Worm (Caenorhabditis elegans): ENCODE results near the gene ceh-62.

ceh-62 gene

ce11 chrII:10767977-10768376, 37.6 kb upstream of the ceh-62 start:
- TF ChIP-seq nhr-6 (tag; optimal IDR thresholded peaks at IDR 0.05) (no peak), ama-1 (optimal IDR thresholded peaks at IDR 0.05) (no peak), zag-1 (tag; optimal IDR thresholded peaks at IDR 0.05) (no peak), nhr-10 (tag; optimal IDR thresholded peaks at IDR 0.05) (no peak), dmd-4 (tag; optimal IDR thresholded peaks at IDR 0.05) (no peak), nhr-129 (tag; optimal IDR thresholded peaks at IDR 0.05) (no peak), nhr-237 (tag; optimal IDR thresholded peaks at IDR 0.05) (no peak), peb-1 (tag; optimal IDR thresholded peaks at IDR 0.05) (no peak), sma-9 (GFP tag; optimal IDR thresholded peaks at IDR 0.05) (no peak), sma-9 (tag; optimal IDR thresholded peaks at IDR 0.05) (no peak), sem-4 (tag; optimal IDR thresholded peaks at IDR 0.05) (no peak), blmp-1 (tag; optimal IDR thresholded peaks at IDR 0.05; ENCODE audit: insufficient read depth) (no peak), mab-5 (tag; optimal IDR thresholded peaks at IDR 0.05) (no peak), nhr-77 (tag; optimal IDR thresholded peaks at IDR 0.05) (no peak), Y55F3AM.14 (GFP tag; optimal IDR thresholded peaks at IDR 0.05) (no peak)

DNA sequence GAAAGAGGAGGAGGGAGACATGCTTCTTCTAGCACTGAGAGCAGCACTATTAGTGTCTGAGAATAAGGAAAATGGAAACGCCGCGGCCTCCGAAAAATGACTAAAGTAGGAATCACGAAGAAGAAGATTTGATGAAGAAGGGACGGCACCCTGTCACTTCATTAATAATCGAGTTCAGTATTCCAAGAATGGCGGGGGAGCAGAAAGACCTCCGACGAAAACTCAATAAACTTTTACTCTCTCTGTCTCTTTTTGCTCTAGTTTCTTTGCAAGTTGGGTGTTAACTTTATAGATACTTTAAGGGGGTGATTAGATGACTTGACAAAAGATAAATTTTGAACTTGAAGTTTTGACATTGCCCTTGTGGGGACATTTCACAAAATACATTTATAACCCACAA, 36.2 kb upstream of the ceh-62 start:
- no peak for TF ChIP-seq ztf-4 (tag; optimal IDR thresholded peaks at IDR 0.05)
- TF ChIP-seq unc-55 (GFP tag; optimal IDR thresholded peaks at IDR 0.05), result peak; percentile 11
- TF ChIP-seq sma-9 (GFP tag; optimal IDR thresholded peaks at IDR 0.05), result peak; percentile 28
- TF ChIP-seq sma-9 (tag; optimal IDR thresholded peaks at IDR 0.05), result no peak
- no peak for TF ChIP-seq blmp-1 (tag; optimal IDR thresholded peaks at IDR 0.05; ENCODE audit: insufficient read depth)
- TF ChIP-seq dmd-4 (tag; optimal IDR thresholded peaks at IDR 0.05), result no peak
- no peak for TF ChIP-seq nhr-23 (tag; optimal IDR thresholded peaks at IDR 0.05)
- no peak for TF ChIP-seq crh-2 (tag; optimal IDR thresholded peaks at IDR 0.05)
- TF ChIP-seq mab-5 (tag; optimal IDR thresholded peaks at IDR 0.05), result no peak
- TF ChIP-seq unc-39 (tag; optimal IDR thresholded peaks at IDR 0.05), result no peak
- TF ChIP-seq elt-1 (tag; optimal IDR thresholded peaks at IDR 0.05), result no peak
- TF ChIP-seq C34F6.9 (tag; optimal IDR thresholded peaks at IDR 0.05), result peak; percentile 25
- TF ChIP-seq gmeb-1 (tag; optimal IDR thresholded peaks at IDR 0.05), result no peak
- no peak for TF ChIP-seq skn-1 (tag; optimal IDR thresholded peaks at IDR 0.05)
- no peak for TF ChIP-seq nhr-21 (tag; optimal IDR thresholded peaks at IDR 0.05)

- TF ChIP-seq elt-1 (tag; optimal IDR thresholded peaks at IDR 0.05) (no peak), fos-1 (tag; optimal IDR thresholded peaks at IDR 0.05) (no peak), sma-9 (GFP tag; optimal IDR thresholded peaks at IDR 0.05) (no peak), sma-9 (tag; optimal IDR thresholded peaks at IDR 0.05) (no peak), elt-3 (tag; optimal IDR thresholded peaks at IDR 0.05) (no peak), ceh-16 (tag; optimal IDR thresholded peaks at IDR 0.05) (no peak), nhr-21 (tag; optimal IDR thresholded peaks at IDR 0.05) (no peak), ztf-1 (GFP tag; conservative IDR thresholded peaks at IDR 0.05) (no peak), sem-4 (tag; optimal IDR thresholded peaks at IDR 0.05) (no peak), unc-55 (GFP tag; optimal IDR thresholded peaks at IDR 0.05) (no peak), mdl-1 (tag; optimal IDR thresholded peaks at IDR 0.05) (no peak), nhr-23 (tag; optimal IDR thresholded peaks at IDR 0.05) (no peak)
Observed at ce11 chrII:10778026-10778425, 27.5 kb upstream of the ceh-62 start, which contains the start of gene mpz-1. TSS of gene mpz-1 (minus strand) at chrII:10778126.

- peak in 1 of 2 experiments; percentile 29 for TF ChIP-seq lsy-2 (tag; optimal IDR thresholded peaks at IDR 0.05)
- TF ChIP-seq fos-1 (tag; optimal IDR thresholded peaks at IDR 0.05), result no peak
- peak; percentile 29 for TF ChIP-seq C34F6.9 (tag; optimal IDR thresholded peaks at IDR 0.05)
- TF ChIP-seq gmeb-1 (tag; optimal IDR thresholded peaks at IDR 0.05), result peak; percentile 79
- TF ChIP-seq unc-55 (GFP tag; optimal IDR thresholded peaks at IDR 0.05), result peak; percentile 43
Observed at ce11 chrII:10783201-10783962, 22.2 kb upstream of the ceh-62 start, which contains the start of gene ect-2. TSS of gene ect-2 (minus strand) at chrII:10783962.

- TF ChIP-seq blmp-1 (tag; optimal IDR thresholded peaks at IDR 0.05; ENCODE audit: insufficient read depth) (no peak), peb-1 (tag; optimal IDR thresholded peaks at IDR 0.05) (no peak), nhr-6 (tag; optimal IDR thresholded peaks at IDR 0.05) (no peak), elt-3 (tag; optimal IDR thresholded peaks at IDR 0.05) (no peak), F13H6.1 (tag; optimal IDR thresholded peaks at IDR 0.05) (no peak), ztf-4 (tag; optimal IDR thresholded peaks at IDR 0.05) (no peak), C34F6.9 (tag; optimal IDR thresholded peaks at IDR 0.05) (no peak), unc-62 (GFP tag; optimal IDR thresholded peaks at IDR 0.05) (no peak), sma-9 (GFP tag; optimal IDR thresholded peaks at IDR 0.05) (no peak), sma-9 (tag; optimal IDR thresholded peaks at IDR 0.05) (no peak), skn-1 (tag; optimal IDR thresholded peaks at IDR 0.05) (no peak), nhr-12 (tag; optimal IDR thresholded peaks at IDR 0.05) (no peak), lin-11 (tag; optimal IDR thresholded peaks at IDR 0.05) (no peak)
Observed at ce11 chrII:10784248-10784647, 21.3 kb upstream of the ceh-62 start.

Measured in whole organism, L2 larva.